Worm (Caenorhabditis elegans) whole organism, late embryonic: ENCODE data around the gene T25B9.4.

ENCODE experiments used
- C38D4.7 ChIP-seq: fragments of 200-800 bp; sonication (Bioruptor generic); optimal IDR thresholded peaks from 2 replicates; lab custom pipeline; 2018; ENCODE audit warnings: mild to moderate bottlenecking, missing genetic modification characterization, moderate library complexity, missing compliant biosample characterization
- F13H6.1 ChIP-seq: sonication (generic microtip); optimal IDR thresholded peaks from 2 replicates; lab custom pipeline; 2016; ENCODE audit warnings: missing genetic modification characterization, missing compliant biosample characterization
- ahr-1 ChIP-seq: sonication (generic microtip); optimal IDR thresholded peaks from 2 replicates; lab custom pipeline; 2016; ENCODE audit warnings: missing genetic modification characterization, missing compliant biosample characterization
- ceh-18 ChIP-seq: sonication (generic microtip); optimal IDR thresholded peaks from 2 replicates; lab custom pipeline; 2016; ENCODE audit warnings: missing genetic modification characterization, missing compliant biosample characterization
- ceh-19 ChIP-seq: fragments of 200-800 bp; sonication (Bioruptor generic); optimal IDR thresholded peaks from 2 replicates; lab custom pipeline; 2018; ENCODE audit warnings: mild to moderate bottlenecking, missing genetic modification characterization, missing compliant biosample characterization
- ceh-22 ChIP-seq: sonication (generic microtip); optimal IDR thresholded peaks from 2 replicates; lab custom pipeline; 2017; ENCODE audit warnings: missing biosample characterization, missing genetic modification characterization
- ceh-24 ChIP-seq: sonication (generic microtip); optimal IDR thresholded peaks from 2 replicates; lab custom pipeline; 2016; ENCODE audit warnings: mild to moderate bottlenecking, missing genetic modification characterization, missing compliant biosample characterization
- ceh-31 ChIP-seq: sonication (generic microtip); optimal IDR thresholded peaks from 2 replicates; lab custom pipeline; 2016; ENCODE audit warnings: missing genetic modification characterization, missing compliant biosample characterization
- ceh-34 ChIP-seq: sonication (generic microtip); optimal IDR thresholded peaks from 2 replicates; lab custom pipeline; 2016; ENCODE audit warnings: mild to moderate bottlenecking, missing genetic modification characterization, missing compliant biosample characterization
- ceh-45 ChIP-seq: fragments of 200-800 bp; sonication (Bioruptor generic); IDR thresholded peaks from 2 replicates; pipeline ENCODE4 v1.3.6; 2022; ENCODE audit warnings: missing genetic modification reagents, missing genetic modification characterization, missing compliant biosample characterization
- ceh-9 ChIP-seq: sonication (generic microtip); optimal IDR thresholded peaks from 2 replicates; lab custom pipeline; 2016; ENCODE audit warnings: mild to moderate bottlenecking, missing genetic modification characterization, inconsistent platforms, missing compliant biosample characterization
- dve-1 ChIP-seq: sonication (generic microtip); optimal IDR thresholded peaks from 2 replicates; lab custom pipeline; 2017; ENCODE audit warnings: antibody characterized with exemption, mild to moderate bottlenecking, missing genetic modification characterization, missing compliant biosample characterization
- fax-1 ChIP-seq: sonication (generic microtip); optimal IDR thresholded peaks from 2 replicates; lab custom pipeline; 2016; ENCODE audit warnings: missing genotype, missing genetic modification characterization, missing compliant biosample characterization
- fkh-6 ChIP-seq: sonication (generic microtip); optimal IDR thresholded peaks from 2 replicates; lab custom pipeline; 2016; ENCODE audit warnings: missing genetic modification characterization, missing compliant biosample characterization
- gmeb-2 ChIP-seq: sonication (generic microtip); optimal IDR thresholded peaks from 2 replicates; lab custom pipeline; 2016; ENCODE audit warnings: missing genetic modification characterization, inconsistent platforms, missing compliant biosample characterization
- hlh-30 ChIP-seq: sonication (generic microtip); optimal IDR thresholded peaks from 2 replicates; lab custom pipeline; 2017; ENCODE audit warnings: antibody characterized with exemption, missing genetic modification characterization, missing compliant biosample characterization; ENCODE audit not compliant: insufficient read depth
- hlh-6 ChIP-seq: sonication (generic microtip); optimal IDR thresholded peaks from 2 replicates; lab custom pipeline; 2016; ENCODE audit warnings: missing genotype, missing genetic modification characterization, missing compliant biosample characterization
- lin-11 ChIP-seq: fragments of 200-800 bp; sonication (Bioruptor generic); optimal IDR thresholded peaks from 2 replicates; lab custom pipeline; 2018; ENCODE audit warnings: mild to moderate bottlenecking, missing genetic modification characterization, missing compliant biosample characterization
- nfya-1 ChIP-seq: sonication (generic microtip); optimal IDR thresholded peaks from 2 replicates; lab custom pipeline; 2017; ENCODE audit warnings: missing genetic modification characterization, mild to moderate bottlenecking, missing compliant biosample characterization, antibody characterized with exemption, moderate library complexity
- nhr-11 ChIP-seq: fragments of 150-350 bp; optimal IDR thresholded peaks from 2 replicates; lab custom pipeline; 2014; ENCODE audit warnings: missing biosample characterization, missing genetic modification characterization
- nhr-232 ChIP-seq: sonication (generic microtip); optimal IDR thresholded peaks from 2 replicates; lab custom pipeline; 2016; ENCODE audit warnings: missing genetic modification characterization, missing compliant biosample characterization
- npax-4 ChIP-seq: sonication (generic microtip); optimal IDR thresholded peaks from 2 replicates; lab custom pipeline; 2016; ENCODE audit warnings: missing genetic modification characterization, missing compliant biosample characterization
- pag-3 ChIP-seq: sonication (generic microtip); optimal IDR thresholded peaks from 2 replicates; lab custom pipeline; 2016; ENCODE audit warnings: missing compliant biosample characterization, missing genetic modification characterization, borderline replicate concordance
- pax-1 ChIP-seq: fragments of 150-350 bp; optimal IDR thresholded peaks from 2 replicates; lab custom pipeline; 2014; ENCODE audit warnings: missing biosample characterization, missing genetic modification characterization
- pha-4 ChIP-seq: fragments of 150-350 bp; optimal IDR thresholded peaks from 2 replicates; lab custom pipeline; 2018; ENCODE audit warnings: missing biosample characterization, missing genetic modification reagents, missing genetic modification characterization
- ttx-3 ChIP-seq: sonication (generic microtip); optimal IDR thresholded peaks from 2 replicates; lab custom pipeline; 2016; ENCODE audit warnings: missing genetic modification reagents, missing genetic modification characterization, missing compliant biosample characterization
- unc-55 ChIP-seq: sonication (generic microtip); optimal IDR thresholded peaks from 2 replicates; lab custom pipeline; 2017; ENCODE audit warnings: missing biosample characterization, missing genetic modification reagents, missing genetic modification characterization
- unc-86 ChIP-seq: sonication (generic microtip); optimal IDR thresholded peaks from 2 replicates; lab custom pipeline; 2016; ENCODE audit warnings: missing genetic modification characterization, missing compliant biosample characterization
- zip-5 ChIP-seq: sonication (generic microtip); optimal IDR thresholded peaks from 2 replicates; lab custom pipeline; 2016; ENCODE audit warnings: missing genetic modification characterization, missing compliant biosample characterization

T25B9.4 gene

DNA sequence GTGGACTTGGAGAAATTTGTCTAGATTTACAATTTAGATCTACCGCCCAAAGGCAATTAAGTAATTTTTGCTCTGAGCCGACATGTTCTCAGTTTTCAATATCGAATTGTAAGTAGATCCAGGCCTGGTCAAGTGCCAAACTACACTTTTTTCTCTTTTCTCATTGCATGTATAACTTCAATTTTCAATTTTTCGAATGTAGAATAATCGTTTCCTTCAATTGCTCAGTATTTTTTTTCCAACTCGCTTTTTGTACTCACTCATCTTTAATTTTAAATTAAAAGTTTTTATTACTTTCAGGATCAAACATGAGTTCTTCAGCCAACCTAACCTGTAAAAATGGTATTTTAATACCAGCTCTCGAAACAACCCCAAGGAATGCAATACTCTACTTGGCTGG lies 41.2 kb downstream of the T25B9.4 start, which contains the start of gene ncx-3:
ncx-3 (plus strand) TSS at position 301 of the 400 bp plus-strand sequence.
- TF ChIP-seq ttx-3 (tag; lab: Kevin White, UChicago): no peak
- TF ChIP-seq hlh-6: no peak
- TF ChIP-seq ceh-9 (tag; lab: Kevin White, UChicago): no peak
- TF ChIP-seq ceh-22 (tag; lab: Kevin White, UChicago): no peak
- no peak for TF ChIP-seq ceh-34
- TF ChIP-seq lin-11: no peak
- TF ChIP-seq ceh-19 (GFP tag; lab: Kevin White, UChicago): no peak
- no peak for TF ChIP-seq unc-55 (GFP tag; lab: Kevin White, UChicago)
- TF ChIP-seq hlh-30 (tag; lab: Kevin White, UChicago): no peak
- TF ChIP-seq ceh-31 (tag; lab: Kevin White, UChicago): no peak
- no peak for TF ChIP-seq npax-4
- TF ChIP-seq unc-86 (tag; lab: Kevin White, UChicago): no peak
- no peak for TF ChIP-seq fax-1
- TF ChIP-seq ceh-18: no peak
- TF ChIP-seq C38D4.7: no peak
- TF ChIP-seq pax-1: no peak

DNA sequence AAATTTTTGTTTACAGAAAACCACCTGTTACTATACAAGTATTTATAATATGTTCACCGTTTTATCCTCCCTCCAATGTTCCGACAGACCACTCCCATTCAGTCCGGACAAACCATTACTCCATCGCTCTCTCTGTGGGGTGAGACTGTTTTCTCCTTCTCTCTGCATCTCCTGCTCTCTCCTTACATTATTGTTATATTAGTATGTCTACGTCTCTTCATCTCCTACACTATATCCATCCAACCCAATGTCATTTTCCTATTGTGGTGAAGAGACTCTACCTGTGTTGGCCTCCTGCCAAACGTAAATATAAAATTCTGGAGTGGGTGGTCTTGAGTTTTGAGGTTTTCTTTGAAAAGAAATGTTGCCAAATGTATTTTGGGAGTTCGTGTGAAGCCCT lies 42.9 kb downstream of the T25B9.4 start:
- TF ChIP-seq nhr-232 (tag; lab: Kevin White, UChicago) (no peak), ceh-31 (tag; lab: Kevin White, UChicago) (peak; percentile 8), nfya-1 (tag; lab: Kevin White, UChicago) (peak; percentile 21)

DNA sequence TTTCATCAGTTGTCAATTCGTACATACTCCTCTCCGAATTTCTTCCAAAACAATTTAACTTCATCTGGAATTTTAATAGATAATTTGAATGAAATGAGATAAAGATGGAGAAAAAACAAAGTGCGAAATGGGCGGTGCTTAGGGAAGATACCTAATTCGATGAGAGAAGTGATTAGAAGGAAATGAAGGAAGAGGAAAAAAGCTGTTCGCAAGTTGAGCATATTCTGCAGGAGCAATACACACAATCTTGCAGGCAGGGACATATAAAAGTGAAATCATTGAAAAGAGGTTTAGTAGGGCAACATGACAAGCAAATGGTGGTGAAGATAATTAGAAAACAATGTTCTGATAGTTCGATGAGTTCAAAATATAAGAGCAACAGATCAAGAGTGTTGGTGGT lies 45.8 kb downstream of the T25B9.4 start, which contains the start of gene glb-21:
glb-21 (minus strand) TSS at position 66 of the 400 bp plus-strand sequence.
- no peak for TF ChIP-seq nhr-11 (tag; lab: Kevin White, UChicago)
- TF ChIP-seq pag-3: no peak
- TF ChIP-seq ahr-1 (tag; lab: Kevin White, UChicago): no peak
- no peak for TF ChIP-seq dve-1 (tag; lab: Kevin White, UChicago)

DNA sequence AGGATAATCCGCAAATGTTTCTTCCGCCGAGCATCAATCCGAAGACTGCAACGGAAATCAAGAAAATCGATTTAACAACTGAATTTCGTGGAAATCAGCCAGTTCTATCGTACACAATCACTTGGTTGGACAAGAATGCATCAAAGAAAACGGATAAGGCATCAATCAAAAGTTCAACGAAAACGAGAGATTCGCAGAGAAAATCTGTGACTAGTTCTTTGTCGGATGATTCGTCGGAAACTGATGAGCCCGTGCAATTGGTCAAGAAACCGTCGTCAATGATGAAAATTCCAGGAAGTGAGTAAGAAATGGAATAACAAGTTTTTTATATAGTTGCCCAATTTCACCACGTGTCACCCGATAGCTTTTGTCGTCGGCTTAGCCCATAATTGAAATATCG lies 51.4 kb downstream of the T25B9.4 start, which contains the start of gene R102.6:
R102.6 (minus strand) TSS at position 101 of the 400 bp plus-strand sequence.
- TF ChIP-seq F13H6.1 (tag; lab: Kevin White, UChicago): no peak
- TF ChIP-seq gmeb-2 (tag; lab: Kevin White, UChicago): no peak
- TF ChIP-seq ceh-24: no peak
- TF ChIP-seq fkh-6 (tag; lab: Kevin White, UChicago): no peak
- no peak for TF ChIP-seq pha-4
- no peak for TF ChIP-seq ahr-1 (tag; lab: Kevin White, UChicago)
- no peak for TF ChIP-seq ceh-34
- no peak for TF ChIP-seq npax-4
- no peak for TF ChIP-seq zip-5
- TF ChIP-seq ceh-45 (GFP tag; lab: Robert Waterston, UW): no peak
